Fruit fly (Drosophila melanogaster): ENCODE measurements around the gene corto.

DNA sequence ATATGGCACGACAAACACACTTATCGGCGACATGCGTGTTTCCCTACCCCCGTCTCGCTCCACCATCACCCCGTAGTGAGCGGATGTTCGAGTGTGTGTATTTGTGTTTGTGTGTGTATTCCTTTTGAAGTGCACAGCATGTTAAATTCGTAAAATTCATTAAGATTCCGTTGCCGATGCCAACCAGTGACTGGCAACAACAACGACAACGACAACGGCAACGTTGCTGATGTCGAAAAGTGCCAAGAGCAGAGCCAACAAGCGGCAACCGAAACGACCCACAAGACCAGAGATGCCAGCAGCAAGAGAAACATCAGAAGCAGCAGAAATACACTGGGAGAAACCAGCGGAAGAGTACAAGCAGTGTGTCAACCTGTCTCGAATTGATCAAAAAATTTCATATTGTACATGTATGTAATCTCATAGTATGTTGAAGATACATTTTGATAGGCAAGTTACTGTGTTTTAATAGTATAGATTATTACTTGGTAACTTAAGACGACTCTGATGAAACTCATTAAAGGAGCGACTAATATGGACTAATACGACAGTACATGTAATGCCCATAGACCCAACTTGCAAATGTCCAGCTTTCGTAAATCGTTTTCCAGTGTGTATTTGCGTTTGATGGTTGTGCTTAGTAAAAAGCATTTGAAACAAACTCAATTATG, 26.1 kb downstream of the corto start:
- no peak for TF ChIP-seq CG8478 (optimal IDR thresholded peaks at IDR 0.05)
- TF ChIP-seq CTCF (optimal IDR thresholded peaks at IDR 0.05) = no peak
